Worm (Caenorhabditis elegans): ENCODE results near the gene npr-1.

DNA sequence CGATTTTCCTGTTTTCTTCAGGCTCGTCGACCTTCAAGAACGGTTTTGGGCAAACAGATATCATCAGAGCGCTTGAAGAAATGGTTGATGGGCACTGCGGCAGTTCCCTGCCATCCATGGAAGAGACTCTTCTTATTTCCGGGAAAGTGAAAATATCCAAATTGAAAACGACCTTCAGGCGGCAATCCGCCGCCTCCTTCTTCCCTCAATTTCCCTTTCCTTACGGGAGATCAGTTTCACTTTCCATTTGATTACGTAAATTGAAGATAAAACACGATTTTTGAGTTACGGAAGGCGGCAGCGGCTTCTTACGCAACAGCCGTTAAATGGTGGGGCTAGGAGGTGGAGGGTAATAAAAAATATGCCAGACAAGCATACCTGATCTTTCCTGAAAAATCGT, 39.4 kb upstream of the npr-1 start:
- no peak for TF ChIP-seq W03F9.2 (tag; optimal IDR thresholded peaks at IDR 0.05)
- no peak for TF ChIP-seq him-1 (tag; optimal IDR thresholded peaks at IDR 0.05)
